Fruit fly (Drosophila melanogaster) whole organism, prepupa: ENCODE measurements around the gene Eig71Ed.

Source experiments
- CG8632 ChIP-seq: fragments of 200-800 bp; sonication (Bioruptor generic); optimal IDR thresholded peaks from 3 replicates; lab custom pipeline; 2016; ENCODE audit warnings: missing biosample characterization, missing genetic modification characterization
- Eip75B ChIP-seq: fragments of 200-800 bp; sonication (Bioruptor generic); optimal IDR thresholded peaks from 3 replicates; lab custom pipeline; 2016; ENCODE audit warnings: missing biosample characterization, missing genetic modification characterization
- Lpt ChIP-seq: fragments of 200-800 bp; sonication (Bioruptor generic); optimal IDR thresholded peaks from 3 replicates; lab custom pipeline; 2016; ENCODE audit warnings: missing biosample characterization, missing genetic modification characterization
- svp ChIP-seq: fragments of 200-800 bp; sonication (Bioruptor generic); peaks from one replicate; lab custom pipeline; 2016; ENCODE audit warnings: missing biosample characterization, missing genetic modification characterization

- no peak for TF ChIP-seq Eip75B (GFP tag; lab: Kevin White, UChicago)
- TF ChIP-seq Lpt (GFP tag; lab: Kevin White, UChicago) = no peak
- no peak for TF ChIP-seq CG8632 (GFP tag; lab: Kevin White, UChicago)
- TF ChIP-seq svp (GFP tag; lab: Kevin White, UChicago) = peak; percentile 59
Measured at dm6 chr3L:15624944-15625610, 27.3 kb upstream of the Eig71Ed start.
